Worm (Caenorhabditis elegans) whole organism, dauer: ENCODE data around the gene C33F10.11.
"Not testable (repeated sequence)": the region's sequence is repeated elsewhere in the genome, so short reads cannot be mapped to it uniquely, and the experiment has no call there.

ENCODE experiments used
- unc-62 ChIP-seq: sonication (generic microtip); optimal IDR thresholded peaks from 2 replicates; lab custom pipeline; 2017; ENCODE audit warnings: missing biosample characterization, missing genetic modification reagents, missing genetic modification characterization

The C33F10.11 gene

ce11 chrII:4834761-4835160, at the start of gene C33F10.11, which contains the start of gene C33F10.1:
Gene C33F10.11 (minus strand): TSS chrII:4834861.
Gene C33F10.1 (plus strand): TSS chrII:4835023.
- TF ChIP-seq unc-62 (GFP tag; lab: Kevin White, UChicago), result no peak

- no peak for TF ChIP-seq unc-62 (GFP tag; lab: Kevin White, UChicago)
Measured at ce11 chrII:4884403-4884802, 49.7 kb upstream of the C33F10.11 start.

ce11 chrII:4883412-4883811, 48.8 kb upstream of the C33F10.11 start, which contains the start of gene gst-8:
Gene gst-8 (plus strand): TSS chrII:4883712.
- no peak for TF ChIP-seq unc-62 (GFP tag; lab: Kevin White, UChicago)

- no peak for TF ChIP-seq unc-62 (GFP tag; lab: Kevin White, UChicago)
Measured at ce11 chrII:4882498-4882897, 47.8 kb upstream of the C33F10.11 start.

- TF ChIP-seq unc-62 (GFP tag; lab: Kevin White, UChicago), result no peak
Measured at ce11 chrII:4881727-4882126, 47.1 kb upstream of the C33F10.11 start, which contains the start of gene gst-7. Gene gst-7 (plus strand): TSS chrII:4882062.

ce11 chrII:4879629-4880028, 45.0 kb upstream of the C33F10.11 start, which contains the start of gene gst-6:
Gene gst-6 (plus strand): TSS chrII:4879891.
- no peak for TF ChIP-seq unc-62 (GFP tag; lab: Kevin White, UChicago)

- TF ChIP-seq unc-62 (GFP tag; lab: Kevin White, UChicago), result no peak
Measured at ce11 chrII:4876091-4876490, 41.4 kb upstream of the C33F10.11 start, which contains the start of gene F11G11.13. Gene F11G11.13 (minus strand): TSS chrII:4876179.

- TF ChIP-seq unc-62 (GFP tag; lab: Kevin White, UChicago), result no peak
Measured at ce11 chrII:4874335-4874861, 39.7 kb upstream of the C33F10.11 start, which contains the start of gene F11G11.15. Gene F11G11.15 (plus strand): TSS chrII:4874845.

- no peak for TF ChIP-seq unc-62 (GFP tag; lab: Kevin White, UChicago)
Measured at ce11 chrII:4873029-4873428, 38.4 kb upstream of the C33F10.11 start, which contains the start of gene col-73. Gene col-73 (minus strand): TSS chrII:4873129.

- no peak for TF ChIP-seq unc-62 (GFP tag; lab: Kevin White, UChicago)
Measured at ce11 chrII:4871834-4872233, 37.2 kb upstream of the C33F10.11 start.

- no peak for TF ChIP-seq unc-62 (GFP tag; lab: Kevin White, UChicago)
Measured at ce11 chrII:4870691-4871090, 36.0 kb upstream of the C33F10.11 start, which contains the start of gene col-20. Gene col-20 (minus strand): TSS chrII:4870791.

- TF ChIP-seq unc-62 (GFP tag; lab: Kevin White, UChicago), result no peak
Measured at ce11 chrII:4869793-4870343, 35.2 kb upstream of the C33F10.11 start.

- TF ChIP-seq unc-62 (GFP tag; lab: Kevin White, UChicago), result no peak
Measured at ce11 chrII:4867476-4867875, 32.8 kb upstream of the C33F10.11 start, which contains the start of gene col-17. Gene col-17 (minus strand): TSS chrII:4867576.

ce11 chrII:4866045-4866444, 31.4 kb upstream of the C33F10.11 start:
- no peak for TF ChIP-seq unc-62 (GFP tag; lab: Kevin White, UChicago)

ce11 chrII:4863357-4863756, 28.7 kb upstream of the C33F10.11 start, which contains the start of the genes mpst-4 and F11G11.14:
Gene mpst-4 (minus strand): TSS chrII:4863457.
Gene F11G11.14 (plus strand): TSS chrII:4863681.
- TF ChIP-seq unc-62 (GFP tag; lab: Kevin White, UChicago), result no peak

- not testable (repeated sequence) for TF ChIP-seq unc-62 (GFP tag; lab: Kevin White, UChicago)
Measured at ce11 chrII:4860260-4860659, 25.6 kb upstream of the C33F10.11 start, which contains the start of the genes nspd-5 and F11G11.4. Gene nspd-5 (minus strand): TSS chrII:4860360. Gene F11G11.4 (plus strand): TSS chrII:4860594.
